Fruit fly (Drosophila melanogaster) whole organism, pupa: ENCODE data around the gene CG1636.

Experiments used
- CG10348 ChIP-seq: fragments of 200-800 bp; sonication (Bioruptor generic); IDR thresholded peaks from 2 replicates; pipeline ENCODE4 v1.3.6; 2022; ENCODE audit warnings: missing biosample characterization, missing genetic modification characterization
- CG12605 ChIP-seq: fragments of 200-800 bp; sonication (Bioruptor generic); IDR thresholded peaks from 2 replicates; pipeline ENCODE4 v1.3.6; 2022; ENCODE audit warnings: missing biosample characterization, missing genetic modification characterization
- CG13204 ChIP-seq: fragments of 200-800 bp; sonication (Bioruptor generic); optimal IDR thresholded peaks from 2 replicates; lab custom pipeline; 2018; ENCODE audit warnings: missing biosample characterization, mild to moderate bottlenecking, missing genetic modification characterization, moderate library complexity
- CG14655 ChIP-seq: fragments of 200-800 bp; sonication (Bioruptor generic); optimal IDR thresholded peaks from 3 replicates; lab custom pipeline; 2017; ENCODE audit warnings: mild to moderate bottlenecking, missing biosample characterization, missing genetic modification reagents, missing genetic modification characterization
- CG15710 ChIP-seq: fragments of 200-800 bp; sonication (Bioruptor generic); optimal IDR thresholded peaks from 2 replicates; lab custom pipeline; 2018; ENCODE audit warnings: missing biosample characterization, mild to moderate bottlenecking, missing genetic modification characterization, moderate library complexity
- CG17806 ChIP-seq: fragments of 200-800 bp; sonication (Bioruptor generic); optimal IDR thresholded peaks from 2 replicates; lab custom pipeline; 2018; ENCODE audit warnings: missing biosample characterization, mild to moderate bottlenecking, missing genetic modification characterization, moderate library complexity
- CG32121 ChIP-seq: fragments of 200-800 bp; sonication (Bioruptor generic); IDR thresholded peaks from 2 replicates; pipeline ENCODE4 v1.3.6; 2022; ENCODE audit warnings: missing biosample characterization, missing genetic modification characterization
- CG34367 ChIP-seq: fragments of 200-800 bp; sonication (Bioruptor generic); optimal IDR thresholded peaks from 2 replicates; lab custom pipeline; 2018; ENCODE audit warnings: missing biosample characterization, mild to moderate bottlenecking, missing genetic modification characterization
- CG4496 ChIP-seq: fragments of 200-800 bp; sonication (Bioruptor generic); IDR thresholded peaks from 3 replicates; pipeline ENCODE4 v1.3.6; 2022; ENCODE audit warnings: missing biosample characterization, missing genetic modification characterization
- CG8159 ChIP-seq: fragments of 200-800 bp; sonication (Bioruptor generic); optimal IDR thresholded peaks from 3 replicates; lab custom pipeline; 2018; ENCODE audit warnings: missing biosample characterization, mild to moderate bottlenecking, missing genetic modification characterization, moderate library complexity
- CG8301 ChIP-seq: fragments of 200-800 bp; sonication (Bioruptor generic); optimal IDR thresholded peaks from 2 replicates; lab custom pipeline; 2018; ENCODE audit warnings: missing biosample characterization, mild to moderate bottlenecking, missing genetic modification characterization
- CG9948 ChIP-seq: fragments of 200-800 bp; sonication (Bioruptor generic); optimal IDR thresholded peaks from 2 replicates; lab custom pipeline; 2018; ENCODE audit warnings: missing biosample characterization, mild to moderate bottlenecking, missing genetic modification characterization, moderate library complexity
- D1 ChIP-seq: fragments of 200-800 bp; sonication (Bioruptor generic); optimal IDR thresholded peaks from 2 replicates; lab custom pipeline; 2018; ENCODE audit warnings: missing biosample characterization, mild to moderate bottlenecking, missing genetic modification characterization, moderate library complexity
- EcR ChIP-seq: fragments of 200-800 bp; sonication (Bioruptor generic); optimal IDR thresholded peaks from 3 replicates; lab custom pipeline; 2019; ENCODE audit warnings: missing biosample characterization, missing genetic modification characterization, mild to moderate bottlenecking, moderate library complexity, missing genetic modification reagents
- Ets98B ChIP-seq: fragments of 200-800 bp; sonication (Bioruptor generic); IDR thresholded peaks from 2 replicates; pipeline ENCODE4 v1.3.6; 2022; ENCODE audit warnings: missing biosample characterization, missing genetic modification characterization
- Pif1A ChIP-seq: fragments of 200-800 bp; sonication (Bioruptor generic); optimal IDR thresholded peaks from 3 replicates; lab custom pipeline; 2016; ENCODE audit warnings: missing biosample characterization, missing genetic modification characterization
- Pif1B ChIP-seq: fragments of 200-800 bp; sonication (Bioruptor generic); optimal IDR thresholded peaks from 3 replicates; lab custom pipeline; 2016; ENCODE audit warnings: missing biosample characterization, missing genetic modification characterization
- Snoo ChIP-seq: fragments of 200-800 bp; sonication (Bioruptor generic); optimal IDR thresholded peaks from 3 replicates; lab custom pipeline; 2017; ENCODE audit warnings: missing biosample characterization, mild to moderate bottlenecking, missing genetic modification characterization, inconsistent platforms
- fd96Ca ChIP-seq: fragments of 200-800 bp; sonication (Bioruptor generic); IDR thresholded peaks from 3 replicates; pipeline ENCODE4 v1.3.6; 2022; ENCODE audit warnings: missing biosample characterization, missing genetic modification characterization
- gl ChIP-seq: fragments of 200-800 bp; sonication (Bioruptor generic); optimal IDR thresholded peaks from 2 replicates; lab custom pipeline; 2018; ENCODE audit warnings: missing biosample characterization, mild to moderate bottlenecking, missing genetic modification characterization
- rn ChIP-seq: fragments of 200-800 bp; sonication (Bioruptor generic); IDR thresholded peaks from 2 replicates; pipeline ENCODE4 v1.3.6; 2022; ENCODE audit warnings: missing biosample characterization, missing genetic modification characterization

The CG1636 gene

DNA sequence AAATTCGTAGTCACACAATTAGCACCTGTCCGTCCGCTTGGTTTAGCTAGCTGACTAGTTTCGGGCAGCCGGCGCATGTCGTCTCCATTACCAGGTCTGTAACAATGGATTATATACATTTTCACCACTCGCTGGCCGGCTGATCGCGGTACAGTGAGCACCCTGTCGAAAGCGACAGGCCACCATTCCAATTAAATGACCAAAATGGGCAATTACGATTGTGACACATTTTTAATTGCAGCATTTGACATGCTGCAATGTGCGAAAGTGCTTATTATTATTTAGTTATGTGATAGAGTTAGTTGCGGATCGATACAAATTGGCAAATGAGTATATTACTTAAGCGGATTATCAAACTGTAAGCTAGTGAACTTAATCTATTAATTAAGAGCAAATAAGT is 10.0 kb upstream of the CG1636 start:
- TF ChIP-seq CG4496 (GFP tag; lab: Robert Waterston, UW) (no peak), Pif1A (no peak), CG8301 (tag; lab: Kevin White, UChicago) (no peak), CG14655 (GFP tag; lab: Kevin White, UChicago) (no peak), CG10348 (GFP tag; lab: Robert Waterston, UW) (no peak), D1 (tag; lab: Kevin White, UChicago) (no peak), rn (GFP tag; lab: Robert Waterston, UW) (no peak), CG15710 (tag; lab: Kevin White, UChicago) (no peak), CG13204 (GFP tag; lab: Kevin White, UChicago) (no peak)

DNA sequence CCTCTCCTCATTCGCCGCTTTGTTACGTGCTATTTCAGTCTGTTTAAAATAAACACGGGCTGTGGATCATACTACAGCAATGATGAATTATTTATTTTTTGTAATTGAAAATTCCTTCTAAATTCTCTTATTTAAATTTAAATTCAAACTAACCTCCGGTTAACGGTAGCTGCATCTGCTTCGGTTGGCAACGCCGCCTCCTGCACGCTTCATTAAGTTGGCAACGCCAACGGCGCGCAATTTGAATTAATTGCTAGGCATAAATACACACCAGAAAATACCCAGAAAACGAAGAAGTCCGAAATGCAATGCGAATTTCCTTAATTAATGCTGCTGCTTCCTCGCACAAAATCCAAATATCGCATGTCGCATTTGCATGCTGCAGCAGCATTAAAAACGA is 8.0 kb upstream of the CG1636 start:
- no peak for TF ChIP-seq CG8301 (tag; lab: Kevin White, UChicago)
- no peak for TF ChIP-seq EcR (GFP tag; lab: Kevin White, UChicago)
- TF ChIP-seq CG14655 (GFP tag; lab: Kevin White, UChicago): no peak
- no peak for TF ChIP-seq fd96Ca (GFP tag; lab: Robert Waterston, UW)
- no peak for TF ChIP-seq CG10348 (GFP tag; lab: Robert Waterston, UW)
- no peak for TF ChIP-seq Pif1B
- no peak for TF ChIP-seq D1 (tag; lab: Kevin White, UChicago)
- no peak for TF ChIP-seq CG8159 (tag; lab: Kevin White, UChicago)
- TF ChIP-seq CG12605 (GFP tag; lab: Robert Waterston, UW): no peak
- no peak for TF ChIP-seq CG4496 (GFP tag; lab: Robert Waterston, UW)
- no peak for TF ChIP-seq CG17806 (tag; lab: Kevin White, UChicago)
- no peak for TF ChIP-seq CG13204 (GFP tag; lab: Kevin White, UChicago)
- no peak for TF ChIP-seq Ets98B (GFP tag; lab: Robert Waterston, UW)
- no peak for TF ChIP-seq CG15710 (tag; lab: Kevin White, UChicago)
- no peak for TF ChIP-seq rn (GFP tag; lab: Robert Waterston, UW)
- no peak for TF ChIP-seq Pif1A
- no peak for TF ChIP-seq CG32121 (GFP tag; lab: Robert Waterston, UW)
- no peak for TF ChIP-seq gl (tag; lab: Kevin White, UChicago)
- no peak for TF ChIP-seq CG9948 (tag; lab: Kevin White, UChicago)
- no peak for TF ChIP-seq Snoo (tag; lab: Kevin White, UChicago)

DNA sequence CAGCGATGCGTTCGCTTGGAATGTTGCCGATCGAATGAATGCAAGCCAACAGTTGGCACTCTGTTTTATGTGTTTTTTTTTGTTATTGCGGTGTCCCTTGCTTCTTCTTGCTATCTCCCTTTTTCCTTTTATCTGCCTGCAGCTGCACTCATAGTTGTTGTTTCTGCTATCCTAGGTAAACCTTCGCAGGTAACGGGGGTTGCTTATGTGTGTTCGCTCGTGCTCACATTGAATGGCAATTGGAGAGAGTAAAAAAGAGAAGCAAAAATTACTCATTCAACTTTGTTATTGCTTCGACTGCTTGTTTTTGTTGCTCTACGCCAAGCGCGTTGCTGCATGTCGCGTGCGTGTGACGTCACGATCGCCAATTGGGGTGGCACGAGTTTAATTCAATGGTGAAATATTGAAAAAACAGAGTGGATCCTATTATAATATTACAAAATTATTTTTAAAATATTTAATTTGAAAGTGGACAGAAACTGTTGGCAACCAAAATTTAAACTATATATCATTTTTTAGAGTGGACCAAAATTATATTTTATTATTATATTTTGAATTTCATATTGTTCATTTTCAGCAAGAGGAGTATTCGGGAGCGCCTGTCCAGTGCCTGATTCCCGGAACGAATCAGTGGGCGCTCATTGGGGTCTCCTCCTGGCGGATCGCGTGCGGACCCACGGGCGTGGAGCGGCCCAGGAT is 1.7 kb upstream of the CG1636 start, which contains the start of gene Corp:
TSS of gene Corp (minus strand) at position 47 of the 699 bp plus-strand sequence.
- TF ChIP-seq CG17806 (tag; lab: Kevin White, UChicago): peak; percentile 61
- TF ChIP-seq CG8301 (tag; lab: Kevin White, UChicago): peak; percentile 50
- no peak for TF ChIP-seq CG13204 (GFP tag; lab: Kevin White, UChicago)
- peak; percentile 71 for TF ChIP-seq Ets98B (GFP tag; lab: Robert Waterston, UW)
- no peak for TF ChIP-seq CG10348 (GFP tag; lab: Robert Waterston, UW)
- TF ChIP-seq Pif1B: peak; percentile 70
- TF ChIP-seq EcR (GFP tag; lab: Kevin White, UChicago): peak; percentile 59
- TF ChIP-seq CG14655 (GFP tag; lab: Kevin White, UChicago): peak; percentile 64
- TF ChIP-seq CG9948 (tag; lab: Kevin White, UChicago): peak; percentile 61
- TF ChIP-seq rn (GFP tag; lab: Robert Waterston, UW): no peak
- peak; percentile 39; the same call in 1 of the 2 replicates for TF ChIP-seq CG12605 (GFP tag; lab: Robert Waterston, UW)
- peak; percentile 77 for TF ChIP-seq fd96Ca (GFP tag; lab: Robert Waterston, UW)
- TF ChIP-seq CG8159 (tag; lab: Kevin White, UChicago): peak; percentile 99
- TF ChIP-seq gl (tag; lab: Kevin White, UChicago): peak; percentile 12
- peak; percentile 66 for TF ChIP-seq Pif1A
- TF ChIP-seq Snoo (tag; lab: Kevin White, UChicago): no peak
- TF ChIP-seq CG4496 (GFP tag; lab: Robert Waterston, UW): peak; percentile 79; the same call in 2 of the 3 replicates
- TF ChIP-seq D1 (tag; lab: Kevin White, UChicago): peak; percentile 42
- TF ChIP-seq CG34367: peak; percentile 52
- peak; percentile 58 for TF ChIP-seq CG15710 (tag; lab: Kevin White, UChicago)
- TF ChIP-seq CG32121 (GFP tag; lab: Robert Waterston, UW): peak; percentile 70

DNA sequence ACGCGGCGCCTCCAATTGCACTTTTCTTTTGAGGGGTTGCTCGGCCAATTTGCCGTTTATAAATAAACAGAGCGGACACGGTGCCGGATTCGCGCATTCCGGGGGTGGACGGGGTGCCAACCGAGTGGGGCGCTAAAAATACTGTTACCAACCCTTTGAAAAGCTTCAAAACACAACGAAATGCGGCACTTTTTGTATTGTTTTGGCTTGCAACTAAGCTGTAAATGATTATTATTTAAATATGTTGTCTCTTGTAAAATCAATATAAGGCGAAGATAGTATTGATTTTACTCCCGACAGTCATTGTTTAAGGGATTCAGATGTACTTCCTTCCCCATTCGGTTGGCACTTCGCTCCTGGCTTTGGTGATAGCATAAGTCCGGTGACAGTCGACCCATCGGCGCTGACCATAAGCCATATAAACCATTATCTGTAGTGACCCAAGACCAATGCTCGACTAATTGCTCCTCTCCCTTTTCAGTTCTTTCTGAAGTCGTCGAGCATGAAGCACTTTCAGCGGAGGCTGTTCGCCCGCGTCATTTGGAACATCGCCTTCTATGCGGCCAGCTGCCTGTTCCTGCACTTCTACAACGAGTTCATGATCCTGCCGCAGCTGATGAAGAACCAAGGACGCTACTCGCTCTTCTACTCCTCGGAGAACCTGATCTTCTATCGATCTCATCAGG is 730 bp downstream of the CG1636 start, which contains the start of gene CG15343:
TSS of gene CG15343 (minus strand) at position 8 of the 686 bp plus-strand sequence.
- TF ChIP-seq gl (tag; lab: Kevin White, UChicago) (no peak), CG14655 (GFP tag; lab: Kevin White, UChicago) (peak; percentile 51), rn (GFP tag; lab: Robert Waterston, UW) (no peak), EcR (GFP tag; lab: Kevin White, UChicago) (no peak), CG34367 (peak; percentile 20), CG8159 (tag; lab: Kevin White, UChicago) (peak; percentile 58), CG13204 (GFP tag; lab: Kevin White, UChicago) (no peak), CG4496 (GFP tag; lab: Robert Waterston, UW) (no peak; the same call in 2 of the 3 replicates), Snoo (tag; lab: Kevin White, UChicago) (peak; percentile 44), CG8301 (tag; lab: Kevin White, UChicago) (peak; percentile 34), CG9948 (tag; lab: Kevin White, UChicago) (peak; percentile 43), D1 (tag; lab: Kevin White, UChicago) (no peak), CG15710 (tag; lab: Kevin White, UChicago) (peak; percentile 47), Pif1A (peak; percentile 36), CG17806 (tag; lab: Kevin White, UChicago) (peak; percentile 11), fd96Ca (GFP tag; lab: Robert Waterston, UW) (peak; percentile 43; the same call in 1 of the 3 replicates), CG10348 (GFP tag; lab: Robert Waterston, UW) (no peak), CG12605 (GFP tag; lab: Robert Waterston, UW) (no peak), Ets98B (GFP tag; lab: Robert Waterston, UW) (peak; percentile 19; the same call in 1 of the 2 replicates), Pif1B (no peak), CG32121 (GFP tag; lab: Robert Waterston, UW) (peak; percentile 21; the same call in 1 of the 2 replicates)
- TF ChIP-seq, all 21 proteins: peak for 12
